Worm (Caenorhabditis elegans) whole organism, L2 larva: ENCODE measurements around the gene T27A10.5.

ENCODE experiments used
- C34F6.9 ChIP-seq: fragments of 150-350 bp; optimal IDR thresholded peaks from 2 replicates; lab custom pipeline; 2014; ENCODE audit warnings: missing biosample characterization, missing genetic modification characterization
- F13H6.1 ChIP-seq: sonication (generic microtip); optimal IDR thresholded peaks from 2 replicates; lab custom pipeline; 2016; ENCODE audit warnings: missing genetic modification characterization, missing compliant biosample characterization
- R02D3.7 ChIP-seq: fragments of 150-350 bp; optimal IDR thresholded peaks from 2 replicates; lab custom pipeline; 2014; ENCODE audit warnings: missing biosample characterization, missing genetic modification characterization
- alr-1 ChIP-seq: fragments of 150-350 bp; optimal IDR thresholded peaks from 2 replicates; lab custom pipeline; 2014; ENCODE audit warnings: missing biosample characterization, missing genetic modification characterization
- aly-2 ChIP-seq: fragments of 150-350 bp; optimal IDR thresholded peaks from 2 replicates; lab custom pipeline; 2014; ENCODE audit warnings: missing biosample characterization, missing genetic modification characterization
- ama-1 ChIP-seq: fragments of 150-350 bp; optimal IDR thresholded peaks from 2 replicates; lab custom pipeline; 2018; ENCODE audit warnings: inconsistent platforms
- blmp-1 ChIP-seq: sonication (generic microtip); optimal IDR thresholded peaks from 2 replicates; lab custom pipeline; 2017; ENCODE audit warnings: missing genetic modification characterization, mild to moderate bottlenecking, missing compliant biosample characterization, antibody characterized with exemption, moderate library complexity; ENCODE audit not compliant: insufficient read depth
- ceh-16 ChIP-seq: fragments of 150-350 bp; optimal IDR thresholded peaks from 2 replicates; lab custom pipeline; 2014; ENCODE audit warnings: missing biosample characterization, missing genetic modification characterization
- crh-2 ChIP-seq: sonication (generic microtip); optimal IDR thresholded peaks from 2 replicates; lab custom pipeline; 2017; ENCODE audit warnings: missing biosample characterization, missing genetic modification characterization
- dmd-4 ChIP-seq: sonication (generic microtip); optimal IDR thresholded peaks from 2 replicates; lab custom pipeline; 2017; ENCODE audit warnings: missing biosample characterization, missing genetic modification characterization
- elt-3 ChIP-seq: sonication (generic microtip); optimal IDR thresholded peaks from 2 replicates; lab custom pipeline; 2017; ENCODE audit warnings: missing biosample characterization, missing genetic modification characterization
- fos-1 ChIP-seq: fragments of 150-350 bp; optimal IDR thresholded peaks from 2 replicates; lab custom pipeline; 2014; ENCODE audit warnings: missing biosample characterization, missing genetic modification characterization
- gmeb-1 ChIP-seq: fragments of 150-350 bp; optimal IDR thresholded peaks from 2 replicates; lab custom pipeline; 2014; ENCODE audit warnings: missing biosample characterization, missing genetic modification characterization
- lin-11 ChIP-seq: fragments of 150-350 bp; sonication (generic microtip); optimal IDR thresholded peaks from 2 replicates; lab custom pipeline; 2014; ENCODE audit warnings: missing biosample characterization, missing genetic modification characterization, inconsistent platforms, mixed read lengths
- lin-13 ChIP-seq: fragments of 150-350 bp; optimal IDR thresholded peaks from 2 replicates; lab custom pipeline; 2014; ENCODE audit warnings: missing biosample characterization, missing genetic modification reagents, missing genetic modification characterization
- lin-39 ChIP-seq: fragments of 150-350 bp; optimal IDR thresholded peaks from 2 replicates; lab custom pipeline; 2014; ENCODE audit warnings: missing biosample characterization, missing genetic modification reagents, missing genetic modification characterization
- lsy-2 ChIP-seq, 2 experiments: fragments of 150-350 bp in 1 of 2; sonication (generic microtip) in 1 of 2; optimal IDR thresholded peaks; 2 replicates each; lab custom pipeline; 2014 to 2017; ENCODE audit warnings: missing biosample characterization in 2 of 2, missing genetic modification characterization in 2 of 2
- mab-5 ChIP-seq: fragments of 150-350 bp; optimal IDR thresholded peaks from 2 replicates; lab custom pipeline; 2014; ENCODE audit warnings: missing biosample characterization, missing genetic modification characterization
- mbf-1 ChIP-seq: sonication (generic microtip); optimal IDR thresholded peaks from 2 replicates; lab custom pipeline; 2017; ENCODE audit warnings: missing biosample characterization, missing genetic modification characterization
- mdl-1 ChIP-seq, 2 experiments: fragments of 150-350 bp in 1 of 2; sonication (generic microtip) in 1 of 2; optimal IDR thresholded peaks; 2 replicates each; lab custom pipeline; 2017; ENCODE audit warnings: missing biosample characterization in 2 of 2, missing genetic modification characterization in 2 of 2
- nhr-10 ChIP-seq: sonication (generic microtip); optimal IDR thresholded peaks from 2 replicates; lab custom pipeline; 2017; ENCODE audit warnings: missing biosample characterization, missing genetic modification characterization
- nhr-11 ChIP-seq: fragments of 150-350 bp; optimal IDR thresholded peaks from 2 replicates; lab custom pipeline; 2014; ENCODE audit warnings: missing biosample characterization, missing genetic modification characterization
- nhr-129 ChIP-seq: fragments of 150-350 bp; optimal IDR thresholded peaks from 2 replicates; lab custom pipeline; 2014; ENCODE audit warnings: missing biosample characterization, missing genetic modification characterization
- nhr-23 ChIP-seq: fragments of 150-350 bp; optimal IDR thresholded peaks from 2 replicates; lab custom pipeline; 2014; ENCODE audit warnings: missing biosample characterization, missing genetic modification reagents, missing genetic modification characterization
- nhr-237 ChIP-seq: fragments of 150-350 bp; optimal IDR thresholded peaks from 2 replicates; lab custom pipeline; 2014; ENCODE audit warnings: missing biosample characterization, missing genetic modification characterization
- nhr-25 ChIP-seq: fragments of 150-350 bp; sonication (generic microtip); optimal IDR thresholded peaks from 3 replicates; lab custom pipeline; 2014; ENCODE audit warnings: missing biosample characterization, missing genetic modification characterization
- nhr-6 ChIP-seq: fragments of 150-350 bp; optimal IDR thresholded peaks from 2 replicates; lab custom pipeline; 2014; ENCODE audit warnings: missing biosample characterization, missing genetic modification characterization
- sem-4 ChIP-seq: fragments of 150-350 bp; optimal IDR thresholded peaks from 2 replicates; lab custom pipeline; 2014; ENCODE audit warnings: missing biosample characterization, missing genetic modification reagents, missing genetic modification characterization
- skn-1 ChIP-seq: sonication (generic microtip); optimal IDR thresholded peaks from 2 replicates; lab custom pipeline; 2017; ENCODE audit warnings: missing biosample characterization, missing genetic modification characterization
- sma-9 ChIP-seq, 2 experiments: fragments of 150-350 bp in 1 of 2; sonication (generic microtip) in 1 of 2; optimal IDR thresholded peaks; 2 replicates each; lab custom pipeline; 2014 to 2016; ENCODE audit warnings: missing genetic modification characterization in 2 of 2, mild to moderate bottlenecking in 1 of 2, missing biosample characterization in 1 of 2, missing compliant biosample characterization in 1 of 2, missing genetic modification reagents in 1 of 2, moderate library complexity in 1 of 2
- snpc-4 ChIP-seq: fragments of 150-350 bp; optimal IDR thresholded peaks from 2 replicates; lab custom pipeline; 2014; ENCODE audit warnings: missing biosample characterization, missing genetic modification characterization
- zag-1 ChIP-seq: fragments of 150-350 bp; optimal IDR thresholded peaks from 2 replicates; lab custom pipeline; 2014; ENCODE audit warnings: missing biosample characterization, missing genetic modification characterization
- ztf-1 ChIP-seq: fragments of 200-800 bp; sonication (Bioruptor generic); conservative IDR thresholded peaks from 2 replicates; pipeline ENCODE4 v1.3.6; 2022; ENCODE audit warnings: missing genetic modification characterization, missing compliant biosample characterization
- ztf-11 ChIP-seq: sonication (generic microtip); optimal IDR thresholded peaks from 2 replicates; lab custom pipeline; 2017; ENCODE audit warnings: missing biosample characterization, missing genetic modification characterization
- ztf-4 ChIP-seq: fragments of 150-350 bp; optimal IDR thresholded peaks from 2 replicates; lab custom pipeline; 2014; ENCODE audit warnings: missing biosample characterization, missing genetic modification characterization

The T27A10.5 gene

DNA sequence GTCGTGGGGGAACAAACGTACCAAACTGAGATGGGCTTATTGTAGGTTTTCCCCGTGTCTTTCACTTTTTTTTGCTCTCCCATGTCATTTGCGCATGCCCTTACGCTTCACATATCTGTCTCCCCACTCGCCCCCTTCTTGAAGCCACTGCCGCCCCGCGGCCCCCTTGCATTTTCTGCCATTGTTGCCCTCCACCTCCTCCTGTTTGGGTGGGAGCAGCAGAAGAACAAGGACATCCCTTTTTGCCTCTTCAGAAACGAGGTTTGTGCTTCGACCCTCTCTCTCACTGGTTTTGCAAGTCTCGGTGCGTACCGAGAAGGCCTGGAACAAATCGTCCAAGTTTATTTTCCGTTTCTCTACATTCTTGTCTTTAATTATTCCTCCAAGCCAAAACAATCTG, 19.3 kb downstream of the T27A10.5 start:
- TF ChIP-seq alr-1 (tag; lab: Kevin White, UChicago) = no peak
- TF ChIP-seq blmp-1 = no peak
- no peak for TF ChIP-seq ztf-1
- TF ChIP-seq ztf-4 (tag; lab: Kevin White, UChicago) = no peak
- no peak for TF ChIP-seq nhr-129 (tag; lab: Kevin White, UChicago)
- TF ChIP-seq skn-1 = no peak
- TF ChIP-seq lin-13 (GFP tag; lab: Kevin White, UChicago) = no peak
- no peak for TF ChIP-seq gmeb-1 (tag; lab: Kevin White, UChicago)
- no peak for TF ChIP-seq crh-2 (tag; lab: Kevin White, UChicago)
- TF ChIP-seq ama-1 = no peak
- TF ChIP-seq ztf-11 (tag; lab: Kevin White, UChicago) = no peak
- no peak for TF ChIP-seq mdl-1 (tag; optimal IDR thresholded peaks at IDR 0.05; lab: Kevin White, UChicago)
- no peak for TF ChIP-seq lin-39 (tag; lab: Kevin White, UChicago)
- TF ChIP-seq mab-5 = no peak
- TF ChIP-seq sem-4 (tag; lab: Kevin White, UChicago) = no peak
- no peak for TF ChIP-seq nhr-10 (tag; lab: Kevin White, UChicago)
- TF ChIP-seq ceh-16 = no peak
- no peak for TF ChIP-seq snpc-4 (tag; lab: Kevin White, UChicago)

DNA sequence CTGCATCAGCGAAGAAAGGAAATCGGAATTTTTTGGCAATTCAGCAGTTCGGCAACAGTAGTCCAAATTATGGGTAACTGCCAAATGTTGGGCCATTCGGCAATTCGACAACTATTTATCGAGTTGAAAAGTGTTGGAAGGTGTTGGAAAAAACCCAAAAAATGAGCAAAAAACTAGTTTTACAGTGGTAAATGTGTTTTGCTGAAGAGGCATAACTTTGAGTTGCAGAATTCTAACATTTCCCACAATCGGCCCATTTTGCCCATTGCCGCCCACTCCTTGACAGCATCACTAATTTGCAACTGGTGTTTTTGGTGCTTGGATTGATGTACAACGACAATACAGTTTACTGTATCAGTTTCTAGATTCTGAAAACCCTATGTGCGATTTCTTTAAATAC, 19.7 kb downstream of the T27A10.5 start:
- TF ChIP-seq nhr-25 (tag; lab: Kevin White, UChicago) (no peak), blmp-1 (no peak), lin-13 (GFP tag; lab: Kevin White, UChicago) (no peak), ztf-1 (no peak), nhr-11 (tag; lab: Kevin White, UChicago) (no peak), R02D3.7 (no peak), aly-2 (tag; lab: Kevin White, UChicago) (no peak), alr-1 (tag; lab: Kevin White, UChicago) (no peak), lsy-2 (tag; optimal IDR thresholded peaks at IDR 0.05; lab: Kevin White, UChicago) (no peak), nhr-6 (tag; lab: Kevin White, UChicago) (no peak), ceh-16 (no peak), ztf-4 (tag; lab: Kevin White, UChicago) (no peak), C34F6.9 (tag; lab: Kevin White, UChicago) (no peak), nhr-23 (tag; lab: Kevin White, UChicago) (no peak), mbf-1 (tag; lab: Kevin White, UChicago) (no peak), ama-1 (no peak), lin-11 (tag; lab: Kevin White, UChicago) (no peak), elt-3 (tag; lab: Kevin White, UChicago) (no peak), F13H6.1 (tag; lab: Kevin White, UChicago) (no peak)

- TF ChIP-seq dmd-4 (tag; lab: Kevin White, UChicago) (no peak), sma-9 (GFP tag; optimal IDR thresholded peaks at IDR 0.05; lab: Kevin White, UChicago) (no peak), sma-9 (tag; optimal IDR thresholded peaks at IDR 0.05; lab: Kevin White, UChicago) (no peak), crh-2 (tag; lab: Kevin White, UChicago) (no peak), fos-1 (tag; lab: Kevin White, UChicago) (peak; percentile 39)
- TF ChIP-seq, all 48 proteins: peak for 1
Observed at ce11 chrX:3552948-3553347, 20.4 kb downstream of the T27A10.5 start.

DNA sequence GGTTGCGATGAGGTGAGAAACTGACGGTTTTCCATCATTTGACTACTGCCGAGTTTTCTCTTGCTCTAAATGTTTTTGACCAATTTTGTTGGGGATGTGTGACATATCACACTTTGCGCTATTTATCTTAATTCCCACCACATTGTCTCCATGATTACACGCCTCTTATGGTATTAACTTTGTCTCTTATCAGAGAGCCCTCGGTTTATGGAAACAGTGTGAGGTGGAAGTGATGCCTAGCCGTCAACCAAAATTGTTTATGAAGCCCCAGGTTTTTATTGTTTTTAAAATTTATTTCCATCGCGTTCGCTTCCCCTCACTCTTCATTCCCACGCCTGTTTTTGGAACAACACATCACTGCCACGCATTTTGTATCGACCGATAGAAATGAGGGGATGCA, 22.2 kb downstream of the T27A10.5 start:
- TF ChIP-seq mbf-1 (tag; lab: Kevin White, UChicago) = no peak
- no peak for TF ChIP-seq nhr-237
- no peak for TF ChIP-seq aly-2 (tag; lab: Kevin White, UChicago)
- no peak for TF ChIP-seq mdl-1 (tag; optimal IDR thresholded peaks at IDR 0.05; lab: Kevin White, UChicago)
- peak; percentile 22 for TF ChIP-seq sma-9 (GFP tag; optimal IDR thresholded peaks at IDR 0.05; lab: Kevin White, UChicago)
- no peak for TF ChIP-seq sma-9 (tag; optimal IDR thresholded peaks at IDR 0.05; lab: Kevin White, UChicago)
- TF ChIP-seq zag-1 (tag; lab: Kevin White, UChicago) = no peak
- no peak for TF ChIP-seq nhr-6 (tag; lab: Kevin White, UChicago)
- TF ChIP-seq ztf-1 = no peak
- TF ChIP-seq crh-2 (tag; lab: Kevin White, UChicago) = no peak
- TF ChIP-seq skn-1 = no peak
- TF ChIP-seq ama-1 = no peak
- no peak for TF ChIP-seq sem-4 (tag; lab: Kevin White, UChicago)
- no peak for TF ChIP-seq nhr-11 (tag; lab: Kevin White, UChicago)
- no peak for TF ChIP-seq R02D3.7
- TF ChIP-seq fos-1 (tag; lab: Kevin White, UChicago) = peak; percentile 17
